Worm (Caenorhabditis elegans) whole organism, young adult: ENCODE results near the gene H12I13.6.

Source experiments
- F57A8.1 ChIP-seq: fragments of 200-800 bp; sonication (Bioruptor generic); optimal IDR thresholded peaks from 2 replicates; lab custom pipeline; 2018; ENCODE audit warnings: mild to moderate bottlenecking, missing genetic modification characterization, moderate library complexity, missing compliant biosample characterization
- T07F8.4 ChIP-seq: sonication (generic microtip); optimal IDR thresholded peaks from 2 replicates; lab custom pipeline; 2016; ENCODE audit warnings: mild to moderate bottlenecking, missing genetic modification characterization, moderate library complexity, missing compliant biosample characterization
- aptf-3 ChIP-seq: fragments of 200-800 bp; sonication (Bioruptor generic); IDR thresholded peaks from 2 replicates; pipeline ENCODE4 v1.3.6; 2022; ENCODE audit warnings: missing genetic modification characterization, missing compliant biosample characterization
- ccch-3 ChIP-seq: fragments of 200-800 bp; sonication (Bioruptor generic); optimal IDR thresholded peaks from 2 replicates; lab custom pipeline; 2018; ENCODE audit warnings: mild to moderate bottlenecking, missing genetic modification characterization, missing compliant biosample characterization
- nfyb-1 ChIP-seq: fragments of 200-800 bp; sonication (Bioruptor generic); IDR thresholded peaks from 2 replicates; pipeline ENCODE4 v1.3.6; 2022; ENCODE audit warnings: missing genetic modification reagents, missing genetic modification characterization, missing compliant biosample characterization
- pha-4 ChIP-seq: fragments of 150-350 bp; sonication (generic microtip); optimal IDR thresholded peaks from 2 replicates; lab custom pipeline; 2014; ENCODE audit warnings: missing biosample characterization, missing genetic modification reagents, missing genetic modification characterization
- tbp1 ChIP-seq: fragments of 200-800 bp; sonication (Bioruptor generic); optimal IDR thresholded peaks from 2 replicates; lab custom pipeline; 2018; ENCODE audit warnings: mild to moderate bottlenecking, missing genetic modification characterization, missing compliant biosample characterization
- xnd-1 ChIP-seq: sonication (generic microtip); optimal IDR thresholded peaks from 2 replicates; lab custom pipeline; 2016; ENCODE audit warnings: missing genotype, missing genetic modification reagents, missing genetic modification characterization, missing compliant biosample characterization

ce11 chrII:6046023-6046631, 31.6 kb upstream of the H12I13.6 start:
- TF ChIP-seq ccch-3 (GFP tag; lab: Kevin White, UChicago) (no peak), aptf-3 (GFP tag; lab: Robert Waterston, UW) (no peak), pha-4 (tag; lab: Kevin White, UChicago) (no peak), F57A8.1 (GFP tag; lab: Kevin White, UChicago) (no peak), xnd-1 (no peak), T07F8.4 (tag; lab: Kevin White, UChicago) (no peak), nfyb-1 (GFP tag; lab: Robert Waterston, UW) (no peak), tbp1 (GFP tag; lab: Kevin White, UChicago) (no peak)
